Fruit fly (Drosophila melanogaster) whole organism, adult: ENCODE results near the gene CG3038.

Experiments used
- CG11617 ChIP-seq: fragments of 200-800 bp; sonication (Bioruptor generic); optimal IDR thresholded peaks from 2 replicates; lab custom pipeline; 2017; ENCODE audit warnings: mild to moderate bottlenecking, missing biosample characterization, missing genetic modification reagents, missing genetic modification characterization
- Hr96 ChIP-seq: fragments of 200-800 bp; sonication (Bioruptor generic); optimal IDR thresholded peaks from 2 replicates; lab custom pipeline; 2016; ENCODE audit warnings: missing biosample characterization, missing genetic modification characterization
- Mnt ChIP-seq: fragments of 200-800 bp; sonication (Bioruptor generic); optimal IDR thresholded peaks from 2 replicates; lab custom pipeline; 2016; ENCODE audit warnings: missing biosample characterization, mild to moderate bottlenecking, missing genetic modification characterization
- cnc ChIP-seq, 2 experiments: fragments of >200 bp; optimal IDR thresholded peaks; 2 replicates each; lab custom pipeline; 2017
- toe ChIP-seq: fragments of 200-800 bp; sonication (Bioruptor generic); optimal IDR thresholded peaks from 2 replicates; lab custom pipeline; 2016; ENCODE audit warnings: missing biosample characterization, missing genetic modification characterization

dm6 chrX:263728-264344, 18.2 kb upstream of the CG3038 start, which contains the start of gene CG13377:
- no peak for TF ChIP-seq Hr96 (GFP tag; lab: Kevin White, UChicago)
- TF ChIP-seq toe (GFP tag; lab: Kevin White, UChicago) = no peak
- TF ChIP-seq Mnt (GFP tag; lab: Kevin White, UChicago) = no peak
- no peak for TF ChIP-seq CG11617
- no peak for TF ChIP-seq cnc (optimal IDR thresholded peaks at IDR 0.05; lab: Kevin White, UChicago)
